Fruit fly (Drosophila melanogaster) whole organism, embryonic: ENCODE results near the gene RNF220.

Experiments
- Adf1 ChIP-seq: fragments of 200-800 bp; sonication (Bioruptor generic); IDR thresholded peaks from 2 replicates; pipeline ENCODE4 v1.3.6; 2022; ENCODE audit warnings: missing biosample characterization, missing genetic modification characterization
- Asciz ChIP-seq: fragments of 200-800 bp; sonication (Bioruptor generic); optimal IDR thresholded peaks from 2 replicates; lab custom pipeline; 2017; ENCODE audit warnings: missing biosample characterization, mild to moderate bottlenecking, missing genetic modification characterization, missing genetic modification reagents
- Atf-2 ChIP-seq: fragments of 200-800 bp; sonication (Bioruptor generic); optimal IDR thresholded peaks from 2 replicates; lab custom pipeline; 2016; ENCODE audit warnings: missing biosample characterization, missing genetic modification characterization
- Atf3 ChIP-seq: fragments of 200-800 bp; sonication (Bioruptor generic); optimal IDR thresholded peaks from 3 replicates; lab custom pipeline; 2016; ENCODE audit warnings: missing biosample characterization, missing genetic modification characterization
- CG10209 ChIP-seq: fragments of 200-800 bp; sonication (Bioruptor generic); optimal IDR thresholded peaks from 3 replicates; lab custom pipeline; 2017; ENCODE audit warnings: missing biosample characterization, mild to moderate bottlenecking, missing genetic modification characterization, missing genetic modification reagents
- CG10959 ChIP-seq: fragments of 200-800 bp; sonication (Bioruptor generic); IDR thresholded peaks from 2 replicates; pipeline ENCODE4 v1.3.6; 2022; ENCODE audit warnings: missing biosample characterization, missing genetic modification characterization
- CG14050 ChIP-seq: fragments of 200-800 bp; sonication (Bioruptor generic); IDR thresholded peaks from 3 replicates; pipeline ENCODE4 v1.3.6; 2022; ENCODE audit warnings: missing biosample characterization, missing genetic modification characterization
- CG14860 ChIP-seq: fragments of 200-800 bp; sonication (Bioruptor generic); IDR thresholded peaks from 3 replicates; pipeline ENCODE4 v1.3.6; 2022; ENCODE audit warnings: missing biosample characterization, missing genetic modification characterization; ENCODE audit not compliant: partially characterized antibody
- CG16779 ChIP-seq: fragments of 200-800 bp; sonication (Bioruptor generic); IDR thresholded peaks from 2 replicates; pipeline ENCODE4 v1.3.6; 2022; ENCODE audit warnings: missing biosample characterization, missing genetic modification characterization
- CG17361 ChIP-seq: fragments of 200-800 bp; sonication (Bioruptor generic); IDR thresholded peaks from 3 replicates; pipeline ENCODE4 v1.3.6; 2022; ENCODE audit warnings: missing biosample characterization, missing genetic modification characterization
- CG17612 ChIP-seq: fragments of 200-800 bp; sonication (Bioruptor generic); IDR thresholded peaks from 2 replicates; pipeline ENCODE4 v1.3.6; 2022; ENCODE audit warnings: missing biosample characterization, missing genetic modification characterization
- CG18011 ChIP-seq: fragments of 200-800 bp; sonication (Bioruptor generic); optimal IDR thresholded peaks from 2 replicates; lab custom pipeline; 2017; ENCODE audit warnings: missing biosample characterization, missing genetic modification characterization, mild to moderate bottlenecking, moderate library complexity, missing genotype
- CG30403 ChIP-seq: fragments of 200-800 bp; sonication (Bioruptor generic); optimal IDR thresholded peaks from 3 replicates; lab custom pipeline; 2016; ENCODE audit warnings: missing biosample characterization, missing genetic modification characterization
- CG43689 ChIP-seq: fragments of 200-800 bp; sonication (Bioruptor generic); IDR thresholded peaks from 2 replicates; pipeline ENCODE4 v1.3.6; 2022; ENCODE audit warnings: missing biosample characterization, missing genetic modification characterization
- CG4707 ChIP-seq: fragments of 200-800 bp; sonication (Bioruptor generic); optimal IDR thresholded peaks from 2 replicates; lab custom pipeline; 2018; ENCODE audit warnings: missing biosample characterization, mild to moderate bottlenecking, missing genetic modification characterization, moderate library complexity
- CG6272 ChIP-seq: fragments of 200-800 bp; sonication (Bioruptor generic); IDR thresholded peaks from 2 replicates; pipeline ENCODE4 v1.3.6; 2022; ENCODE audit warnings: missing biosample characterization, missing genetic modification characterization
- CG7271 ChIP-seq: fragments of 200-800 bp; sonication (Bioruptor generic); optimal IDR thresholded peaks from 2 replicates; lab custom pipeline; 2018; ENCODE audit warnings: missing biosample characterization, mild to moderate bottlenecking, missing genetic modification characterization, moderate library complexity
- CG7372 ChIP-seq: fragments of 200-800 bp; sonication (Bioruptor generic); IDR thresholded peaks from 2 replicates; pipeline ENCODE4 v1.3.6; 2022; ENCODE audit warnings: missing biosample characterization, missing genetic modification characterization
- CG8089 ChIP-seq: fragments of 200-800 bp; sonication (Bioruptor generic); optimal IDR thresholded peaks from 3 replicates; lab custom pipeline; 2016; ENCODE audit warnings: missing biosample characterization, missing genetic modification characterization
- CG9932 ChIP-seq: fragments of 200-800 bp; sonication (Bioruptor generic); IDR thresholded peaks from 2 replicates; pipeline ENCODE4 v1.3.6; 2022; ENCODE audit warnings: missing biosample characterization, missing genetic modification characterization
- Dek ChIP-seq: fragments of 200-800 bp; sonication (Bioruptor generic); optimal IDR thresholded peaks from 3 replicates; lab custom pipeline; 2019; ENCODE audit warnings: missing biosample characterization, mild to moderate bottlenecking, missing genetic modification characterization, moderate library complexity
- Dref ChIP-seq: fragments of 200-800 bp; sonication (Bioruptor generic); IDR thresholded peaks from 2 replicates; pipeline ENCODE4 v1.3.6; 2022; ENCODE audit warnings: missing biosample characterization, missing genetic modification characterization
- Ets97D ChIP-seq: fragments of 200-800 bp; sonication (Bioruptor generic); optimal IDR thresholded peaks from 3 replicates; lab custom pipeline; 2016; ENCODE audit warnings: missing biosample characterization, missing genetic modification characterization
- HLH3B ChIP-seq: fragments of 200-800 bp; sonication (Bioruptor generic); IDR thresholded peaks from 2 replicates; pipeline ENCODE4 v1.3.6; 2022; ENCODE audit warnings: missing biosample characterization, missing genetic modification characterization
- HLH54F ChIP-seq: fragments of 200-800 bp; sonication (Bioruptor generic); optimal IDR thresholded peaks from 3 replicates; lab custom pipeline; 2016; ENCODE audit warnings: missing biosample characterization, missing genetic modification characterization
- HmgZ ChIP-seq: fragments of 200-800 bp; sonication (Bioruptor generic); optimal IDR thresholded peaks from 2 replicates; lab custom pipeline; 2018; ENCODE audit warnings: missing biosample characterization, mild to moderate bottlenecking, missing genetic modification characterization
- Hr78 ChIP-seq, 2 experiments: fragments of 200-800 bp in 1 of 2; fragments of >200 bp in 1 of 2; sonication (Bioruptor generic) in 1 of 2; optimal IDR thresholded peaks; 2 replicates each; lab custom pipeline; 2017 to 2019; ENCODE audit warnings: missing biosample characterization in 2 of 2, missing genetic modification characterization in 2 of 2, mild to moderate bottlenecking in 1 of 2, moderate library complexity in 1 of 2
- Kr ChIP-seq: fragments of 200-800 bp; sonication (Bioruptor generic); optimal IDR thresholded peaks from 2 replicates; lab custom pipeline; 2017; ENCODE audit warnings: missing biosample characterization, mild to moderate bottlenecking, missing genetic modification characterization
- Oaz ChIP-seq: fragments of 200-800 bp; sonication (Bioruptor generic); IDR thresholded peaks from 2 replicates; pipeline ENCODE4 v1.3.6; 2022; ENCODE audit warnings: missing biosample characterization, missing genetic modification characterization
- Ptx1 ChIP-seq: fragments of 200-800 bp; sonication (Bioruptor generic); IDR thresholded peaks from 2 replicates; pipeline ENCODE4 v1.3.6; 2022; ENCODE audit warnings: missing biosample characterization, missing genetic modification characterization
- Ravus ChIP-seq: fragments of 200-800 bp; sonication (Bioruptor generic); IDR thresholded peaks from 2 replicates; pipeline ENCODE4 v1.3.6; 2022; ENCODE audit warnings: missing biosample characterization, missing genetic modification characterization
- Tbp ChIP-seq: fragments of >200 bp; optimal IDR thresholded peaks from 2 replicates; lab custom pipeline; 2018; ENCODE audit warnings: missing biosample characterization, missing genetic modification characterization
- al ChIP-seq: fragments of 200-800 bp; sonication (Bioruptor generic); IDR thresholded peaks from 2 replicates; pipeline ENCODE4 v1.3.6; 2022; ENCODE audit warnings: missing biosample characterization, missing genetic modification characterization
- ap ChIP-seq: fragments of 200-800 bp; sonication (Bioruptor generic); IDR thresholded peaks from 2 replicates; pipeline ENCODE4 v1.3.6; 2022; ENCODE audit warnings: missing biosample characterization, missing genetic modification characterization
- crp ChIP-seq, 2 experiments: fragments of 200-800 bp; sonication (Bioruptor generic); optimal IDR thresholded peaks; 2 replicates in 1 of 2; 3 replicates in 1 of 2; lab custom pipeline; 2017; ENCODE audit warnings: missing biosample characterization in 2 of 2, missing genetic modification characterization in 2 of 2, mild to moderate bottlenecking in 1 of 2, moderate library complexity in 1 of 2
- gcm ChIP-seq: fragments of 200-800 bp; sonication (Bioruptor generic); optimal IDR thresholded peaks from 2 replicates; lab custom pipeline; 2019; ENCODE audit warnings: missing biosample characterization, mild to moderate bottlenecking, missing genetic modification characterization, moderate library complexity
- gro ChIP-seq: fragments of 200-800 bp; sonication (Bioruptor generic); optimal IDR thresholded peaks from 2 replicates; lab custom pipeline; 2016; ENCODE audit warnings: missing biosample characterization, missing genetic modification characterization
- h ChIP-seq: fragments of >200 bp; optimal IDR thresholded peaks from 2 replicates; lab custom pipeline; 2017
- ken ChIP-seq: fragments of 200-800 bp; sonication (Bioruptor generic); IDR thresholded peaks from 3 replicates; pipeline ENCODE4 v1.3.6; 2022; ENCODE audit warnings: missing biosample characterization, missing genetic modification characterization
- lab ChIP-seq: fragments of 200-800 bp; sonication (Bioruptor generic); optimal IDR thresholded peaks from 3 replicates; lab custom pipeline; 2017; ENCODE audit warnings: missing biosample characterization, missing genetic modification characterization, mild to moderate bottlenecking, moderate library complexity, missing genetic modification reagents
- lilli ChIP-seq: fragments of 200-800 bp; sonication (Bioruptor generic); optimal IDR thresholded peaks from 3 replicates; lab custom pipeline; 2016; ENCODE audit warnings: missing biosample characterization, missing genetic modification characterization
- nerfin-2 ChIP-seq: fragments of 200-800 bp; sonication (Bioruptor generic); IDR thresholded peaks from 2 replicates; pipeline ENCODE4 v1.3.6; 2022; ENCODE audit warnings: missing biosample characterization, missing genetic modification characterization; ENCODE audit not compliant: partially characterized antibody
- org-1 ChIP-seq: fragments of 200-800 bp; sonication (Bioruptor generic); optimal IDR thresholded peaks from 2 replicates; lab custom pipeline; 2017; ENCODE audit warnings: missing biosample characterization, missing genetic modification characterization
- phol ChIP-seq: fragments of 200-800 bp; sonication (Bioruptor generic); optimal IDR thresholded peaks from 3 replicates; lab custom pipeline; 2018; ENCODE audit warnings: missing biosample characterization, mild to moderate bottlenecking, missing genetic modification characterization, moderate library complexity
- pnt ChIP-seq: fragments of 200-800 bp; sonication (Bioruptor generic); optimal IDR thresholded peaks from 3 replicates; lab custom pipeline; 2016; ENCODE audit warnings: missing biosample characterization, missing genetic modification characterization
- sens ChIP-seq: fragments of 200-800 bp; sonication (Bioruptor generic); peaks from one replicate; lab custom pipeline; 2016; ENCODE audit warnings: missing biosample characterization, missing genetic modification characterization
- slou ChIP-seq: fragments of 200-800 bp; sonication (Bioruptor generic); optimal IDR thresholded peaks from 3 replicates; lab custom pipeline; 2016; ENCODE audit warnings: missing biosample characterization, missing genetic modification characterization
- wek ChIP-seq: fragments of 200-800 bp; sonication (Bioruptor generic); optimal IDR thresholded peaks from 3 replicates; lab custom pipeline; 2018; ENCODE audit warnings: missing biosample characterization, mild to moderate bottlenecking, missing genetic modification characterization, moderate library complexity
- wor ChIP-seq: fragments of 200-800 bp; sonication (Bioruptor generic); IDR thresholded peaks from 2 replicates; pipeline ENCODE4 v1.3.6; 2022; ENCODE audit warnings: missing biosample characterization, missing genetic modification characterization

RNF220 gene

dm6 chr3R:22724149-22724973 lies 1.9 kb downstream of the RNF220 start, which contains the start of gene Irp-1A (continued):
- TF ChIP-seq CG30403 (GFP tag; lab: Kevin White, UChicago) (peak; percentile 79), ken (peak; percentile 56; the same call in 1 of the 3 replicates), al (GFP tag; lab: Robert Waterston, UW) (peak; percentile 43; the same call in 1 of the 2 replicates), CG8089 (no peak), CG9932 (GFP tag; lab: Robert Waterston, UW) (peak; percentile 84), phol (peak; percentile 81), Tbp (GFP tag; lab: Kevin White, UChicago) (no peak), CG4707 (no peak), wek (GFP tag; lab: Kevin White, UChicago) (no peak), CG7372 (peak; percentile 57; the same call in 1 of the 2 replicates), CG17612 (GFP tag; lab: Robert Waterston, UW) (0 out of 2 replicates have a peak, but pooled peaks have one; percentile 22), CG10209 (GFP tag; lab: Kevin White, UChicago) (peak; percentile 71), CG6272 (peak; percentile 61), CG43689 (no peak), org-1 (GFP tag; lab: Kevin White, UChicago) (no peak), slou (GFP tag; lab: Kevin White, UChicago) (peak; percentile 54), nerfin-2 (GFP tag; lab: Robert Waterston, UW) (peak; percentile 49), Ptx1 (GFP tag; lab: Robert Waterston, UW) (peak; percentile 80), CG7271 (peak; percentile 80), CG14050 (GFP tag; lab: Robert Waterston, UW) (peak; percentile 36; the same call in 1 of the 3 replicates), Ravus (GFP tag; lab: Robert Waterston, UW) (peak; percentile 2; the same call in 1 of the 2 replicates), CG16779 (GFP tag; lab: Robert Waterston, UW) (no peak), Ets97D (peak; percentile 52), sens (GFP tag; lab: Kevin White, UChicago) (peak; percentile 90), Atf-2 (GFP tag; lab: Kevin White, UChicago) (no peak), Kr (GFP tag; lab: Kevin White, UChicago) (no peak), HLH54F (GFP tag; lab: Kevin White, UChicago) (peak; percentile 22), gro (GFP tag; lab: Kevin White, UChicago) (peak; percentile 58), HLH3B (GFP tag; lab: Robert Waterston, UW) (peak; percentile 87), CG18011 (GFP tag; lab: Kevin White, UChicago) (peak; percentile 16), h (lab: Kevin White, UChicago) (no peak), pnt (GFP tag; lab: Kevin White, UChicago) (no peak), HmgZ (tag; lab: Kevin White, UChicago) (peak; percentile 76), Atf3 (no peak), lilli (GFP tag; lab: Kevin White, UChicago) (peak; percentile 73), CG17361 (GFP tag; lab: Robert Waterston, UW) (peak; percentile 87), lab (peak; percentile 85), Adf1 (GFP tag; lab: Robert Waterston, UW) (peak; percentile 45; the same call in 1 of the 2 replicates), ap (GFP tag; lab: Robert Waterston, UW) (peak; percentile 58), gcm (peak; percentile 84), CG10959 (GFP tag; lab: Robert Waterston, UW) (no peak), Hr78 (GFP tag; optimal IDR thresholded peaks at IDR 0.05; lab: Kevin White, UChicago) (peak in 1 of 2 experiments; percentile 23), CG14860 (GFP tag; lab: Robert Waterston, UW) (peak; percentile 56; the same call in 2 of the 3 replicates), Asciz (GFP tag; lab: Kevin White, UChicago) (no peak), Oaz (GFP tag; lab: Robert Waterston, UW) (peak; percentile 57), Dek (tag; lab: Kevin White, UChicago) (peak; percentile 80), wor (GFP tag; lab: Robert Waterston, UW) (peak; percentile 48), Dref (peak; percentile 81), crp (GFP tag; optimal IDR thresholded peaks at IDR 0.05; lab: Kevin White, UChicago) (peak in 1 of 2 experiments; percentile 7)
